Fruit fly (Drosophila melanogaster): ENCODE data around the gene trbd.

DNA sequence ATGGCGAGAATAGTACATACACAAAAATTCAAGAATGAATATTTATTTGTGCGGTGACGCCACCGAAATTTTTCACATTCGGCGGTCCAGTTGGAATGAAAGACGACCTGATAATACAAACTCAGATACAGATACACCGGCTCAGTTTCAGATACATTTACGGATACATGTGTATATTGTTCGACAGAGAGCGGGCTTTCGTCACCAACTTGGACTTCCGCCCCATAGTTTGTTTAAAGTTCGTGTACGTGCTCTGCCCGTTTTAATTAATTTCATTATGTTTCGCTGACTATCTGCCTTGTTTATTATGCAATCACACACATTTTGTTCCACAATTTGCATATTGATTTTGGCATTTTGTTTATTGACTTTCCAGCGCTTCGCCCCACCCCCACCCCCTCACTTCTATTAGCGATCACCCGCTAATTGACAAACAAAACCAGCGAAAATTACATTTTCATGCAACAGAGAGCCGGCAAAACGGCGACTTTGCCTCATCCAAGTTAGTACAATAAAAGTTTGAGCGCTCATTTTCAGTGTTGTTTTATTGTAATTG, 9.6 kb downstream of the trbd start:
- TF ChIP-seq insv (optimal IDR thresholded peaks at IDR 0.05) = no peak
- TF ChIP-seq h (optimal IDR thresholded peaks at IDR 0.05) = no peak
- TF ChIP-seq Sin3A (optimal IDR thresholded peaks at IDR 0.05) = no peak
- TF ChIP-seq ttk (optimal IDR thresholded peaks at IDR 0.05) = no peak
- TF ChIP-seq Myc (optimal IDR thresholded peaks at IDR 0.05) = no peak
